Worm (Caenorhabditis elegans): ENCODE results near the gene molo-1.

- TF ChIP-seq snpc-4 (GFP tag; optimal IDR thresholded peaks at IDR 0.05), result no peak
- TF ChIP-seq snpc-4 (tag; optimal IDR thresholded peaks at IDR 0.05), result no peak
- no peak for TF ChIP-seq sea-2 (GFP tag; IDR thresholded peaks at IDR 0.05)
- TF ChIP-seq madf-10 (tag; optimal IDR thresholded peaks at IDR 0.05), result no peak
- TF ChIP-seq gei-17 (GFP tag; optimal IDR thresholded peaks at IDR 0.05), result no peak
- no peak for TF ChIP-seq F22D6.2 (tag; optimal IDR thresholded peaks at IDR 0.05)
- TF ChIP-seq lin-40 (tag; optimal IDR thresholded peaks at IDR 0.05), result no peak
- no peak for TF ChIP-seq hsf-1 (GFP tag; IDR thresholded peaks at IDR 0.05)
Observed at ce11 chrIII:5546309-5546708, 27.5 kb upstream of the molo-1 start.

Data from whole organism, young adult.